Fruit fly (Drosophila melanogaster) whole organism, adult: ENCODE data around the gene CG8281.

Source experiments
- CG11617 ChIP-seq: fragments of 200-800 bp; sonication (Bioruptor generic); optimal IDR thresholded peaks from 2 replicates; lab custom pipeline; 2017; ENCODE audit warnings: mild to moderate bottlenecking, missing biosample characterization, missing genetic modification reagents, missing genetic modification characterization
- CG12768 ChIP-seq: fragments of 200-800 bp; sonication (Bioruptor generic); optimal IDR thresholded peaks from 2 replicates; lab custom pipeline; 2017; ENCODE audit warnings: missing biosample characterization, missing genetic modification characterization, mild to moderate bottlenecking, moderate library complexity, missing genetic modification reagents
- CG1620 ChIP-seq: fragments of 200-800 bp; sonication (Bioruptor generic); optimal IDR thresholded peaks from 2 replicates; lab custom pipeline; 2016; ENCODE audit warnings: missing biosample characterization, missing genetic modification characterization
- CG5204 ChIP-seq: fragments of 200-800 bp; sonication (Bioruptor generic); optimal IDR thresholded peaks from 2 replicates; lab custom pipeline; 2016; ENCODE audit warnings: missing biosample characterization, missing genetic modification characterization
- CG7045 ChIP-seq: fragments of 200-800 bp; sonication (Bioruptor generic); optimal IDR thresholded peaks from 2 replicates; lab custom pipeline; 2017; ENCODE audit warnings: missing biosample characterization, mild to moderate bottlenecking, missing genetic modification characterization
- CG7101 ChIP-seq: fragments of 200-800 bp; sonication (Bioruptor generic); optimal IDR thresholded peaks from 2 replicates; lab custom pipeline; 2018; ENCODE audit warnings: missing biosample characterization, mild to moderate bottlenecking, missing genetic modification characterization, moderate library complexity
- Clk ChIP-seq: fragments of 200-800 bp; sonication (Bioruptor generic); optimal IDR thresholded peaks from 2 replicates; lab custom pipeline; 2017; ENCODE audit warnings: missing biosample characterization, missing genetic modification characterization
- Crg-1 ChIP-seq: fragments of 200-800 bp; sonication (Bioruptor generic); optimal IDR thresholded peaks from 2 replicates; lab custom pipeline; 2016; ENCODE audit warnings: missing biosample characterization, missing genetic modification characterization
- Mnt ChIP-seq: fragments of 200-800 bp; sonication (Bioruptor generic); optimal IDR thresholded peaks from 2 replicates; lab custom pipeline; 2016; ENCODE audit warnings: missing biosample characterization, mild to moderate bottlenecking, missing genetic modification characterization
- cic ChIP-seq: fragments of 200-800 bp; sonication (Bioruptor generic); optimal IDR thresholded peaks from 2 replicates; lab custom pipeline; 2017; ENCODE audit warnings: missing biosample characterization, mild to moderate bottlenecking, missing genetic modification characterization, moderate library complexity
- toe ChIP-seq: fragments of 200-800 bp; sonication (Bioruptor generic); optimal IDR thresholded peaks from 2 replicates; lab custom pipeline; 2016; ENCODE audit warnings: missing biosample characterization, missing genetic modification characterization

dm6 chr3L:7865747-7866387 is 46.4 kb upstream of the CG8281 start:
- TF ChIP-seq toe (GFP tag; lab: Kevin White, UChicago) (no peak), cic (GFP tag; lab: Kevin White, UChicago) (peak; percentile 7), CG5204 (no peak), CG1620 (no peak), CG12768 (GFP tag; lab: Kevin White, UChicago) (no peak), CG11617 (GFP tag; lab: Kevin White, UChicago) (no peak), Clk (no peak), Mnt (GFP tag; lab: Kevin White, UChicago) (no peak), CG7101 (no peak), Crg-1 (no peak), CG7045 (GFP tag; lab: Kevin White, UChicago) (no peak)
